Fruit fly (Drosophila melanogaster): ENCODE measurements around the gene Vha100-2.

DNA sequence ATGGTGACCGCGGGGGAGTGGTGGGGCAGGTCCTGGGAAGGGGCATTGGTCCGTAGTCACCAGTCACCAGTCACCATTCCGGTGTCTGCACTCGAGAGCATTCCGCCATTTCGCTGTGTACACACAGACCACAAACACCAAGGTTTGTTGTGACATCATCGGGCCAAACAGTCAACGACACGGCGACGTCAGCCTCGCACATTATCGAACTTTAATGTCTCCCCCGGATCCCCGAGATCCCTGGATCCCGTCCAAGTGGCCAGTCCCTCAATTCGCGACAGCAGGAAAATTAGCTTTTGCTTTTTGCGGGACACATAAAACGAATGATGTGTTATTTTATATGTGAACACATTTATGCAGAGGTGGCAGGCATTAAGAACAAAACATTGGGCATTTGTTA is 4.1 kb downstream of the Vha100-2 start:
- TF ChIP-seq ttk (optimal IDR thresholded peaks at IDR 0.05) (no peak), Myc (optimal IDR thresholded peaks at IDR 0.05) (no peak), insv (optimal IDR thresholded peaks at IDR 0.05) (no peak)
